Worm (Caenorhabditis elegans): ENCODE measurements around the gene spsb-1.

DNA sequence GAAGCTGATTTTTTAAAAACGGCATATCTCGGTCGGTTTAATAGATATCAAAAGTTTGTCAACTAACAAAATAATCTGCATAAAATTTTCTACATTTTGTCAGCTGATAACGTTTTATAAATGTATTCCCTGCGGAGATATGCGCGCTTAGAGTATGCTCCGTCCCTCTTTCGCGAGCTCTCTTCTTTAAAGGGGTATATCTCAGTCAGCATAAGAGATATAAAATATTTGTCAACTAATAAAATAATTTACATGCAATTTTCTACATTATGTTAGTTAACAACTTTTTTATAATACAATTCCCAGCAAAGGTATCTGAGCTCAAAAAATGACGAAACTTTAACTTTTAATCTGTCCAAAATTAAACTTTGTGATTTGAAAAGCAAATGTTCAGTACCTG, 68.9 kb downstream of the spsb-1 start:
- no peak for TF ChIP-seq lin-13 (GFP tag; optimal IDR thresholded peaks at IDR 0.05)
- TF ChIP-seq lsy-2 (tag; optimal IDR thresholded peaks at IDR 0.05) = no peak
- no peak for TF ChIP-seq lin-35 (GFP tag; optimal IDR thresholded peaks at IDR 0.05)
- TF ChIP-seq nhr-90 (tag; optimal IDR thresholded peaks at IDR 0.05; ENCODE audit: poor library complexity) = no peak

All from whole organism, L1 larva.